Worm (Caenorhabditis elegans) whole organism, early embryonic: ENCODE measurements around the gene T24B8.4.

Experiments used
- B0310.2 ChIP-seq: sonication (generic microtip); optimal IDR thresholded peaks from 2 replicates; lab custom pipeline; 2016; ENCODE audit warnings: mild to moderate bottlenecking, missing genetic modification characterization, missing compliant biosample characterization
- F13C5.2 ChIP-seq: sonication (generic microtip); optimal IDR thresholded peaks from 2 replicates; lab custom pipeline; 2017; ENCODE audit warnings: mild to moderate bottlenecking, missing genetic modification characterization, inconsistent platforms, missing compliant biosample characterization
- aly-1 ChIP-seq: sonication (generic microtip); optimal IDR thresholded peaks from 2 replicates; lab custom pipeline; 2016; ENCODE audit warnings: missing genetic modification characterization, missing compliant biosample characterization
- ama-1 ChIP-seq: fragments of 150-350 bp; optimal IDR thresholded peaks from 2 replicates; lab custom pipeline; 2014
- ceh-13 ChIP-seq: fragments of 200-800 bp; sonication (Bioruptor generic); optimal IDR thresholded peaks from 2 replicates; lab custom pipeline; 2018; ENCODE audit warnings: mild to moderate bottlenecking, missing genetic modification characterization, missing compliant biosample characterization
- ceh-36 ChIP-seq: sonication (generic microtip); optimal IDR thresholded peaks from 2 replicates; lab custom pipeline; 2016; ENCODE audit warnings: missing genetic modification characterization, inconsistent platforms, missing compliant biosample characterization
- ets-7 ChIP-seq: sonication (generic microtip); optimal IDR thresholded peaks from 2 replicates; lab custom pipeline; 2016; ENCODE audit warnings: missing genotype, missing genetic modification characterization, missing compliant biosample characterization
- flt-1 ChIP-seq: fragments of 200-800 bp; sonication (Bioruptor generic); IDR thresholded peaks from 2 replicates; pipeline ENCODE4 v1.3.6; 2022; ENCODE audit warnings: missing genetic modification characterization, missing compliant biosample characterization
- hmbx-1 ChIP-seq: sonication (generic microtip); optimal IDR thresholded peaks from 2 replicates; lab custom pipeline; 2016; ENCODE audit warnings: mild to moderate bottlenecking, missing genetic modification characterization, missing compliant biosample characterization
- hmg-4 ChIP-seq: fragments of 200-800 bp; sonication (Bioruptor generic); optimal IDR thresholded peaks from 2 replicates; lab custom pipeline; 2018; ENCODE audit warnings: mild to moderate bottlenecking, missing genetic modification characterization, missing compliant biosample characterization
- hnd-1 ChIP-seq: sonication (generic microtip); optimal IDR thresholded peaks from 2 replicates; lab custom pipeline; 2016; ENCODE audit warnings: missing genetic modification characterization, missing compliant biosample characterization
- pes-1 ChIP-seq: fragments of 200-800 bp; sonication (Bioruptor generic); IDR thresholded peaks from 2 replicates; pipeline ENCODE4 v1.3.6; 2022; ENCODE audit warnings: missing genetic modification reagents, missing genetic modification characterization, missing compliant biosample characterization
- scrt-1 ChIP-seq: fragments of 200-800 bp; sonication (Bioruptor generic); IDR thresholded peaks from 2 replicates; pipeline ENCODE4 v1.3.6; 2022; ENCODE audit warnings: missing genetic modification characterization, missing compliant biosample characterization
- sea-1 ChIP-seq: fragments of 200-800 bp; sonication (Bioruptor generic); conservative IDR thresholded peaks from 2 replicates; pipeline ENCODE4 v1.3.6; 2022; ENCODE audit warnings: missing genetic modification characterization, missing compliant biosample characterization
- tbx-11 ChIP-seq: fragments of 200-800 bp; sonication (Bioruptor generic); IDR thresholded peaks from 2 replicates; pipeline ENCODE4 v1.3.6; 2022; ENCODE audit warnings: missing genetic modification characterization, missing compliant biosample characterization
- tbx-37 ChIP-seq: fragments of 200-800 bp; sonication (Bioruptor generic); conservative IDR thresholded peaks from 2 replicates; pipeline ENCODE4 v1.3.6; 2022; ENCODE audit warnings: missing genetic modification reagents, missing genetic modification characterization, missing compliant biosample characterization
- tra-4 ChIP-seq: sonication (generic microtip); optimal IDR thresholded peaks from 2 replicates; lab custom pipeline; 2017; ENCODE audit warnings: missing genetic modification characterization, missing compliant biosample characterization

The T24B8.4 gene

ce11 chrII:9078351-9078750 lies 7.7 kb upstream of the T24B8.4 start:
- no peak for TF ChIP-seq ama-1 (lab: Kevin White, UChicago)
- no peak for TF ChIP-seq hnd-1 (tag; lab: Kevin White, UChicago)
- TF ChIP-seq hmg-4 (GFP tag; lab: Kevin White, UChicago): no peak
- TF ChIP-seq ceh-13 (GFP tag; lab: Kevin White, UChicago): no peak
- no peak for TF ChIP-seq tbx-11 (GFP tag; lab: Robert Waterston, UW)
- TF ChIP-seq F13C5.2 (tag; lab: Kevin White, UChicago): no peak
- no peak for TF ChIP-seq aly-1
- TF ChIP-seq sea-1 (GFP tag; lab: Robert Waterston, UW): no peak
- TF ChIP-seq flt-1 (GFP tag; lab: Robert Waterston, UW): no peak
- TF ChIP-seq B0310.2: no peak
- no peak for TF ChIP-seq tra-4
- TF ChIP-seq scrt-1 (GFP tag; lab: Robert Waterston, UW): no peak
- TF ChIP-seq ceh-36 (tag; lab: Kevin White, UChicago): no peak
- no peak for TF ChIP-seq ets-7 (tag; lab: Kevin White, UChicago)
- TF ChIP-seq tbx-37 (GFP tag; lab: Robert Waterston, UW): no peak

ce11 chrII:9076098-9076879 lies 5.6 kb upstream of the T24B8.4 start:
- TF ChIP-seq ceh-36 (tag; lab: Kevin White, UChicago) (no peak), F13C5.2 (tag; lab: Kevin White, UChicago) (no peak), tbx-11 (GFP tag; lab: Robert Waterston, UW) (no peak), hmbx-1 (tag; lab: Kevin White, UChicago) (no peak), ama-1 (lab: Kevin White, UChicago) (no peak), B0310.2 (no peak), ceh-13 (GFP tag; lab: Kevin White, UChicago) (no peak), tra-4 (no peak), flt-1 (GFP tag; lab: Robert Waterston, UW) (no peak), hnd-1 (tag; lab: Kevin White, UChicago) (no peak), tbx-37 (GFP tag; lab: Robert Waterston, UW) (no peak), hmg-4 (GFP tag; lab: Kevin White, UChicago) (no peak), aly-1 (no peak), sea-1 (GFP tag; lab: Robert Waterston, UW) (no peak)

- TF ChIP-seq hmg-4 (GFP tag; lab: Kevin White, UChicago) (no peak), tra-4 (no peak), B0310.2 (no peak), hmbx-1 (tag; lab: Kevin White, UChicago) (no peak), flt-1 (GFP tag; lab: Robert Waterston, UW) (no peak), hnd-1 (tag; lab: Kevin White, UChicago) (no peak), aly-1 (no peak), ets-7 (tag; lab: Kevin White, UChicago) (no peak), tbx-37 (GFP tag; lab: Robert Waterston, UW) (no peak), F13C5.2 (tag; lab: Kevin White, UChicago) (no peak), pes-1 (GFP tag; lab: Robert Waterston, UW) (no peak)
Observed at ce11 chrII:9074492-9074891, 3.9 kb upstream of the T24B8.4 start.

- TF ChIP-seq scrt-1 (GFP tag; lab: Robert Waterston, UW) (no peak), ceh-36 (tag; lab: Kevin White, UChicago) (no peak), sea-1 (GFP tag; lab: Robert Waterston, UW) (no peak), B0310.2 (no peak), ceh-13 (GFP tag; lab: Kevin White, UChicago) (no peak), tbx-11 (GFP tag; lab: Robert Waterston, UW) (no peak), ama-1 (lab: Kevin White, UChicago) (no peak), hnd-1 (tag; lab: Kevin White, UChicago) (no peak), pes-1 (GFP tag; lab: Robert Waterston, UW) (no peak), hmbx-1 (tag; lab: Kevin White, UChicago) (no peak), flt-1 (GFP tag; lab: Robert Waterston, UW) (no peak), aly-1 (no peak), tra-4 (no peak), F13C5.2 (tag; lab: Kevin White, UChicago) (no peak), hmg-4 (GFP tag; lab: Kevin White, UChicago) (no peak), tbx-37 (GFP tag; lab: Robert Waterston, UW) (no peak), ets-7 (tag; lab: Kevin White, UChicago) (no peak)
Observed at ce11 chrII:9072769-9073168, 2.1 kb upstream of the T24B8.4 start.

ce11 chrII:9069836-9070235 lies 804 bp downstream of the T24B8.4 start:
- TF ChIP-seq tbx-37 (GFP tag; lab: Robert Waterston, UW): no peak
- no peak for TF ChIP-seq B0310.2

- TF ChIP-seq ceh-13 (GFP tag; lab: Kevin White, UChicago) (no peak), ceh-36 (tag; lab: Kevin White, UChicago) (no peak), sea-1 (GFP tag; lab: Robert Waterston, UW) (no peak), aly-1 (no peak), hmbx-1 (tag; lab: Kevin White, UChicago) (no peak), scrt-1 (GFP tag; lab: Robert Waterston, UW) (no peak), B0310.2 (no peak), ets-7 (tag; lab: Kevin White, UChicago) (no peak), tra-4 (no peak), F13C5.2 (tag; lab: Kevin White, UChicago) (no peak), hnd-1 (tag; lab: Kevin White, UChicago) (no peak), tbx-37 (GFP tag; lab: Robert Waterston, UW) (no peak), pes-1 (GFP tag; lab: Robert Waterston, UW) (no peak), flt-1 (GFP tag; lab: Robert Waterston, UW) (no peak), ama-1 (lab: Kevin White, UChicago) (no peak), tbx-11 (GFP tag; lab: Robert Waterston, UW) (no peak)
Observed at ce11 chrII:9064437-9064836, 6.2 kb downstream of the T24B8.4 start.
